Worm (Caenorhabditis elegans): ENCODE data around the gene ZK470.2.

Gene ZK470.2

DNA sequence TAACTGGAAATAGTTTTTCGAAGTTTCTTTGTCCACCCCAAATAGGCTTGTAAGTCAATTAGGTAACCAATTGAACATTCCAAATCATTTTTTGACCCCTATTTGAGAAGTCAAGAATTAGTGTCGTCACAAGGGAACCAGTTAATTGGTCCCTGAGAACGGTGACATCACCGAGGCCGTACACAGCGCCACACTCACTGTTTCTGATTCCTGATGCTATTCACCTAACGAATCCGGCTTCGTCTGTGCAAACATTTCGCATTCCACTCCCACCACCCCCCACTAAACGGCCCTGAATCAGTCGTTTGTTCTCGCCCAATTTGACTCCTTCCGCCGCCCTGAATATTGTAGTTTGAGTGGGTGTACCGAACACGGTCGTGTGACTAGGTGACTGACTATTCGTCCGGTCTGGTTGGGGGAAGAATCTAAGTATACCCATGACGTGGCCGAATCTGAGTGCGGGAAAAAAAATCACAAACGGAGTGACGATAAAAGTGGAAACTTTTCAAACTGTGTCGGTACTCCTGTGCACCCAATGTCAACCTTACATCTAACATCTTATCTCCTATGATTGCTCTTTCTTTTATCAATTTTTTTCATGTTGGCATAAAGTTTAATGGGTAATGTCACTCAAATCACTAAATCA is 9.3 kb downstream of the ZK470.2 start (continued):
- TF ChIP-seq D2030.7 (GFP tag; IDR thresholded peaks at IDR 0.05) (no peak), egrh-3 (GFP tag; IDR thresholded peaks at IDR 0.05) (0 out of 2 replicates have a peak, but pooled peaks have one; percentile 10), nhr-80 (tag; optimal IDR thresholded peaks at IDR 0.05) (peak; percentile 40), ztf-28 (GFP tag; IDR thresholded peaks at IDR 0.05) (no peak), snpc-1.3 (tag; optimal IDR thresholded peaks at IDR 0.05; ENCODE audit: insufficient read depth) (no peak), mes-4 (tag; optimal IDR thresholded peaks at IDR 0.05) (no peak), madf-3 (GFP tag; IDR thresholded peaks at IDR 0.05) (no peak), pbrm-1 (GFP tag; IDR thresholded peaks at IDR 0.05) (no peak), attf-5 (GFP tag; optimal IDR thresholded peaks at IDR 0.05) (no peak), ets-4 (GFP tag; optimal IDR thresholded peaks at IDR 0.05) (peak; percentile 37), B0336.3 (GFP tag; IDR thresholded peaks at IDR 0.05) (0 out of 2 replicates have a peak, but pooled peaks have one; percentile 11), hmg-1.2 (GFP tag; IDR thresholded peaks at IDR 0.05) (no peak), rcor-1 (GFP tag; IDR thresholded peaks at IDR 0.05) (no peak), F57C9.4 (tag; optimal IDR thresholded peaks at IDR 0.05) (no peak), snpc-3.4 (tag; optimal IDR thresholded peaks at IDR 0.05) (no peak), ama-1 (optimal IDR thresholded peaks at IDR 0.05) (no peak), ama-1 (GFP tag; optimal IDR thresholded peaks at IDR 0.05) (no peak), Y95B8A.8 (GFP tag; IDR thresholded peaks at IDR 0.05) (no peak; the same call in 1 of the 2 replicates), F52B5.7 (tag; optimal IDR thresholded peaks at IDR 0.05) (no peak), Y56A3A.18 (GFP tag; IDR thresholded peaks at IDR 0.05) (no peak), madf-6 (GFP tag; IDR thresholded peaks at IDR 0.05) (0 out of 2 replicates have a peak, but pooled peaks have one; percentile 15), sptf-2 (GFP tag; optimal IDR thresholded peaks at IDR 0.05) (no peak), Y67H2A.10 (GFP tag; conservative IDR thresholded peaks at IDR 0.05) (no peak), T26A5.8 (tag; optimal IDR thresholded peaks at IDR 0.05) (no peak)

DNA sequence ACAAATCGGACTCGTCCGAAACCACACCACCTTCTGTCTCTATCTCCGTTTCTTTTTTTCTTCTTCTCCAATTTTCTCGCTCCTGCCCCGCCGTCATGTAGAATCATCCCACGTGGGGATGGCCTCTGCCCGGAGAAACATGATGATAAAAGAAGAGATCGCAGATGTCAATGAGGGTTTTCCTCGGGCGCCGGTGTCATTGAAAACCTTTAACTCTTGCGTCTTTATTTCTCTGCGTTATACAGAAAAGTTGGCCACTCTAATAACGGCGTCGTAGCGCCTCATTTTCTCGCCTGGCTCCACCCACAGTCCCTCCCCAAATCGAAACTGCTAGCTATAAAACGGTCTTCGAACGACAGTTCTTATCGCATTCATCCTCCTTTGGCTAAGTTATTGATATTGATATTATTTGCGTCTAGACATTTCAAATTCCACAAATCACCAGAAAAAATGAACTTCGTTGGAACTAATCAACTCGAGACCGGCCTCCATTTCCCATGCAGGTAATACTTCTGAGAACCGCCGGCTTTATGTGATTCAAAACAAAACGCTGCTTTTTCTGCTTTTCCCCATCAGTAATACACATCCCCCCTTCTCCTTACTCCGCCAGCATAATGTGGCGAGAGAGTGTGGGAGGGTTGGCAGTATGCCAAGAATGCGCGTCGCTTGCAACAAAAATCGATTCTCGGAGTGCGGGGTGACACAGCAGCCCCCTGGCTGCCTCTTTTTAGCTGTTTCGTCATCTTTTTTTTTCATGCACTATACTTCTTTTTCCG is 10.3 kb downstream of the ZK470.2 start:
- TF ChIP-seq madf-3 (GFP tag; IDR thresholded peaks at IDR 0.05), result no peak
- TF ChIP-seq hmg-20 (GFP tag; IDR thresholded peaks at IDR 0.05), result no peak
- TF ChIP-seq efl-1 (GFP tag; optimal IDR thresholded peaks at IDR 0.05), result no peak
- no peak for TF ChIP-seq attf-5 (GFP tag; optimal IDR thresholded peaks at IDR 0.05)
- 0 out of 2 replicates have a peak, but pooled peaks have one; percentile 53 for TF ChIP-seq egl-44 (GFP tag; IDR thresholded peaks at IDR 0.05)
- TF ChIP-seq zim-3 (tag; optimal IDR thresholded peaks at IDR 0.05), result no peak
- no peak for TF ChIP-seq ztf-28 (GFP tag; IDR thresholded peaks at IDR 0.05)
- no peak for TF ChIP-seq him-1 (tag; optimal IDR thresholded peaks at IDR 0.05)
- TF ChIP-seq lir-1 (GFP tag; conservative IDR thresholded peaks at IDR 0.05), result peak; percentile 22; the same call in 1 of the 2 replicates
- TF ChIP-seq nhr-179 (tag; optimal IDR thresholded peaks at IDR 0.05), result no peak
- TF ChIP-seq atf-7 (tag; optimal IDR thresholded peaks at IDR 0.05), result peak; percentile 57
- TF ChIP-seq rec-8 (tag; optimal IDR thresholded peaks at IDR 0.05), result no peak
- TF ChIP-seq T07F8.4 (tag; optimal IDR thresholded peaks at IDR 0.05), result no peak
- peak; percentile 83 for TF ChIP-seq nhr-80 (tag; optimal IDR thresholded peaks at IDR 0.05)
- TF ChIP-seq Y67H2A.10 (GFP tag; conservative IDR thresholded peaks at IDR 0.05), result no peak
- no peak for TF ChIP-seq mel-28 (tag; optimal IDR thresholded peaks at IDR 0.05; ENCODE audit: borderline replicate concordance)
- TF ChIP-seq pha-4 (tag; optimal IDR thresholded peaks at IDR 0.05), result no peak
- peak; percentile 35 for TF ChIP-seq dox-1 (GFP tag; IDR thresholded peaks at IDR 0.05)
- peak; percentile 53; the same call in 1 of the 2 replicates for TF ChIP-seq sea-2 (GFP tag; IDR thresholded peaks at IDR 0.05)
- peak; percentile 41 for TF ChIP-seq lin-40 (tag; optimal IDR thresholded peaks at IDR 0.05)
- TF ChIP-seq Y53F4B.3 (GFP tag; IDR thresholded peaks at IDR 0.05), result no peak
- TF ChIP-seq F52B5.7 (tag; optimal IDR thresholded peaks at IDR 0.05), result no peak
- no peak for TF ChIP-seq cebp-2 (GFP tag; IDR thresholded peaks at IDR 0.05)
- peak; percentile 26; the same call in 1 of the 2 replicates for TF ChIP-seq hmg-1.2 (GFP tag; IDR thresholded peaks at IDR 0.05)
- TF ChIP-seq rcor-1 (GFP tag; IDR thresholded peaks at IDR 0.05), result no peak; the same call in 1 of the 2 replicates
- TF ChIP-seq K12H6.12 (tag; optimal IDR thresholded peaks at IDR 0.05), result no peak
- TF ChIP-seq B0019.2 (GFP tag; conservative IDR thresholded peaks at IDR 0.05), result no peak
- TF ChIP-seq nfya-2 (GFP tag; IDR thresholded peaks at IDR 0.05), result no peak
- no peak for TF ChIP-seq attf-3 (GFP tag; conservative IDR thresholded peaks at IDR 0.05)
- no peak for TF ChIP-seq egrh-3 (GFP tag; IDR thresholded peaks at IDR 0.05)

All from whole organism, young adult.